Worm (Caenorhabditis elegans) whole organism, L3 larva: Measurements from ENCODE around the gene Y75B8A.7.

Experiments
- ZK546.5 ChIP-seq: sonication (generic microtip); optimal IDR thresholded peaks from 2 replicates; lab custom pipeline; 2017; ENCODE audit warnings: missing biosample characterization, missing genetic modification characterization
- aly-2 ChIP-seq: fragments of 150-350 bp; optimal IDR thresholded peaks from 2 replicates; lab custom pipeline; 2014; ENCODE audit warnings: missing biosample characterization, missing genetic modification characterization
- ceh-28 ChIP-seq: fragments of 150-350 bp; optimal IDR thresholded peaks from 2 replicates; lab custom pipeline; 2014; ENCODE audit warnings: missing biosample characterization, missing genetic modification reagents, missing genetic modification characterization
- ceh-9 ChIP-seq: sonication (generic microtip); optimal IDR thresholded peaks from 2 replicates; lab custom pipeline; 2018; ENCODE audit warnings: missing biosample characterization, missing genetic modification characterization
- daf-12 ChIP-seq: fragments of 150-350 bp; optimal IDR thresholded peaks from 2 replicates; lab custom pipeline; 2014; ENCODE audit warnings: missing biosample characterization, missing genetic modification reagents, missing genetic modification characterization
- egl-27 ChIP-seq: sonication (generic microtip); optimal IDR thresholded peaks from 4 replicates; lab custom pipeline; 2017; ENCODE audit warnings: missing biosample characterization, missing genetic modification reagents, missing genetic modification characterization
- egl-5 ChIP-seq: fragments of 150-350 bp; optimal IDR thresholded peaks from 2 replicates; lab custom pipeline; 2017; ENCODE audit warnings: missing biosample characterization, missing genetic modification reagents, missing genetic modification characterization, inconsistent platforms
- elt-1 ChIP-seq: fragments of 150-350 bp; optimal IDR thresholded peaks from 2 replicates; lab custom pipeline; 2014; ENCODE audit warnings: missing biosample characterization, missing genetic modification characterization
- elt-2 ChIP-seq: sonication (generic microtip); optimal IDR thresholded peaks from 2 replicates; lab custom pipeline; 2016; ENCODE audit warnings: missing genetic modification reagents, mild to moderate bottlenecking, missing genetic modification characterization, missing compliant biosample characterization
- elt-3 ChIP-seq, 3 experiments: fragments of 150-350 bp in 1 of 3; sonication (generic microtip) in 2 of 3; optimal IDR thresholded peaks; 2 replicates in 2 of 3; 4 replicates in 1 of 3; lab custom pipeline; 2014 to 2017; ENCODE audit warnings: missing biosample characterization in 3 of 3, missing genetic modification characterization in 3 of 3
- eor-1 ChIP-seq, 2 experiments: fragments of 150-350 bp; optimal IDR thresholded peaks; 2 replicates each; lab custom pipeline; 2014 to 2018; ENCODE audit warnings: missing biosample characterization in 2 of 2, missing genetic modification characterization in 2 of 2
- fkh-10 ChIP-seq: sonication (generic microtip); optimal IDR thresholded peaks from 2 replicates; lab custom pipeline; 2017; ENCODE audit warnings: missing biosample characterization, missing genetic modification reagents, missing genetic modification characterization
- fos-1 ChIP-seq: fragments of 150-350 bp; optimal IDR thresholded peaks from 2 replicates; lab custom pipeline; 2014; ENCODE audit warnings: missing biosample characterization, missing genetic modification characterization
- hmg-11 ChIP-seq: sonication (generic microtip); optimal IDR thresholded peaks from 2 replicates; lab custom pipeline; 2016; ENCODE audit warnings: missing genetic modification characterization, missing compliant biosample characterization
- jun-1 ChIP-seq: fragments of 150-350 bp; optimal IDR thresholded peaks from 2 replicates; lab custom pipeline; 2014; ENCODE audit warnings: missing biosample characterization, missing genetic modification reagents, missing genetic modification characterization
- lin-15B ChIP-seq: fragments of 150-350 bp; optimal IDR thresholded peaks from 2 replicates; lab custom pipeline; 2014; ENCODE audit warnings: missing biosample characterization, missing genetic modification characterization
- lin-39 ChIP-seq: fragments of 150-350 bp; optimal IDR thresholded peaks from 2 replicates; lab custom pipeline; 2018; ENCODE audit warnings: missing biosample characterization, missing genetic modification reagents, missing genetic modification characterization
- lsy-12 ChIP-seq: sonication (generic microtip); optimal IDR thresholded peaks from 2 replicates; lab custom pipeline; 2016; ENCODE audit warnings: mild to moderate bottlenecking, missing genetic modification characterization, missing compliant biosample characterization
- mdl-1 ChIP-seq: fragments of 150-350 bp; optimal IDR thresholded peaks from 2 replicates; lab custom pipeline; 2014; ENCODE audit warnings: missing biosample characterization, missing genetic modification characterization
- mml-1 ChIP-seq: fragments of 150-350 bp; sonication (generic microtip); optimal IDR thresholded peaks from 3 replicates; lab custom pipeline; 2014; ENCODE audit warnings: missing biosample characterization, missing genetic modification characterization
- nfya-1 ChIP-seq: sonication (generic microtip); optimal IDR thresholded peaks from 2 replicates; lab custom pipeline; 2017; ENCODE audit warnings: missing genetic modification characterization, mild to moderate bottlenecking, missing compliant biosample characterization, antibody characterized with exemption, moderate library complexity; ENCODE audit not compliant: insufficient read depth
- nhr-12 ChIP-seq: fragments of 150-350 bp; optimal IDR thresholded peaks from 2 replicates; lab custom pipeline; 2014; ENCODE audit warnings: missing biosample characterization, missing genetic modification characterization
- nhr-28 ChIP-seq: fragments of 150-350 bp; optimal IDR thresholded peaks from 2 replicates; lab custom pipeline; 2014; ENCODE audit warnings: missing biosample characterization, missing genetic modification characterization
- nhr-43 ChIP-seq: sonication (generic microtip); optimal IDR thresholded peaks from 2 replicates; lab custom pipeline; 2016; ENCODE audit warnings: mild to moderate bottlenecking, missing genetic modification characterization, missing compliant biosample characterization; ENCODE audit not compliant: poor library complexity, severe bottlenecking
- pha-4 ChIP-seq: fragments of 150-350 bp; optimal IDR thresholded peaks from 2 replicates; lab custom pipeline; 2014; ENCODE audit warnings: missing biosample characterization, missing genetic modification reagents, missing genetic modification characterization
- pqm-1 ChIP-seq: fragments of 150-350 bp; optimal IDR thresholded peaks from 2 replicates; lab custom pipeline; 2017; ENCODE audit warnings: missing biosample characterization, missing genetic modification characterization, inconsistent platforms
- sea-2 ChIP-seq: fragments of 150-350 bp; sonication (generic microtip); optimal IDR thresholded peaks from 4 replicates; lab custom pipeline; 2014; ENCODE audit warnings: missing biosample characterization, missing genetic modification reagents, missing genetic modification characterization
- skn-1 ChIP-seq: fragments of 150-350 bp; optimal IDR thresholded peaks from 2 replicates; lab custom pipeline; 2014; ENCODE audit warnings: missing biosample characterization, missing genetic modification characterization
- tbx-2 ChIP-seq: sonication (generic microtip); optimal IDR thresholded peaks from 2 replicates; lab custom pipeline; 2016; ENCODE audit warnings: mild to moderate bottlenecking, missing genetic modification characterization, missing compliant biosample characterization
- unc-62 ChIP-seq: fragments of 150-350 bp; sonication (generic microtip); optimal IDR thresholded peaks from 4 replicates; lab custom pipeline; 2014; ENCODE audit warnings: missing biosample characterization, missing genetic modification reagents, missing genetic modification characterization
- zag-1 ChIP-seq: fragments of 150-350 bp; optimal IDR thresholded peaks from 2 replicates; lab custom pipeline; 2014; ENCODE audit warnings: missing biosample characterization, missing genetic modification characterization
- ztf-4 ChIP-seq: fragments of 150-350 bp; optimal IDR thresholded peaks from 2 replicates; lab custom pipeline; 2014; ENCODE audit warnings: missing biosample characterization, missing genetic modification characterization

Gene Y75B8A.7

ce11 chrIII:12159208-12159607 is 6.5 kb downstream of the Y75B8A.7 start:
- TF ChIP-seq lin-39 (tag; lab: Kevin White, UChicago) (no peak), fkh-10 (no peak), unc-62 (GFP tag; lab: Kevin White, UChicago) (no peak), jun-1 (tag; lab: Kevin White, UChicago) (no peak), pqm-1 (no peak), ceh-28 (tag; lab: Kevin White, UChicago) (no peak), elt-2 (tag; lab: Kevin White, UChicago) (no peak), daf-12 (tag; lab: Kevin White, UChicago) (no peak), ztf-4 (tag; lab: Kevin White, UChicago) (no peak), aly-2 (tag; lab: Kevin White, UChicago) (no peak), egl-27 (tag; lab: Kevin White, UChicago) (no peak), tbx-2 (tag; lab: Kevin White, UChicago) (no peak), sea-2 (no peak), nhr-28 (tag; lab: Kevin White, UChicago) (no peak)

- TF ChIP-seq zag-1 = no peak
- no peak for TF ChIP-seq aly-2 (tag; lab: Kevin White, UChicago)
- TF ChIP-seq elt-3 (tag; optimal IDR thresholded peaks at IDR 0.05; lab: Kevin White, UChicago) = no peak
- TF ChIP-seq nfya-1 (tag; lab: Kevin White, UChicago) = no peak
- no peak for TF ChIP-seq ceh-9 (tag; lab: Kevin White, UChicago)
- TF ChIP-seq egl-5 = no peak
- TF ChIP-seq mdl-1 (tag; lab: Kevin White, UChicago) = no peak
- TF ChIP-seq eor-1 (tag; optimal IDR thresholded peaks at IDR 0.05; lab: Kevin White, UChicago) = no peak
- no peak for TF ChIP-seq pqm-1
- no peak for TF ChIP-seq mml-1 (tag; lab: Kevin White, UChicago)
- no peak for TF ChIP-seq daf-12 (tag; lab: Kevin White, UChicago)
- no peak for TF ChIP-seq hmg-11
- TF ChIP-seq nhr-28 (tag; lab: Kevin White, UChicago) = no peak
- TF ChIP-seq nhr-12 (tag; lab: Kevin White, UChicago) = no peak
- TF ChIP-seq fkh-10 = no peak
- TF ChIP-seq skn-1 (tag; lab: Kevin White, UChicago) = no peak
Observed at ce11 chrIII:12160458-12160857, 7.8 kb downstream of the Y75B8A.7 start, which contains the start of gene Y75B8A.8. Y75B8A.8 (plus strand) TSS chrIII:12160758.

ce11 chrIII:12160929-12161328 is 8.2 kb downstream of the Y75B8A.7 start:
- peak; percentile 87 for TF ChIP-seq nfya-1 (tag; lab: Kevin White, UChicago)
- TF ChIP-seq nhr-28 (tag; lab: Kevin White, UChicago) = no peak

- TF ChIP-seq daf-12 (tag; lab: Kevin White, UChicago) = no peak
- TF ChIP-seq nfya-1 (tag; lab: Kevin White, UChicago) = peak; percentile 86
- no peak for TF ChIP-seq fkh-10
- TF ChIP-seq pqm-1 = no peak
- TF ChIP-seq elt-1 (tag; lab: Kevin White, UChicago) = no peak
Observed at ce11 chrIII:12164414-12164813, 11.7 kb downstream of the Y75B8A.7 start.

ce11 chrIII:12165305-12165704 is 12.6 kb downstream of the Y75B8A.7 start:
- TF ChIP-seq pha-4 (tag; lab: Kevin White, UChicago) (no peak), lsy-12 (tag; lab: Kevin White, UChicago) (no peak), aly-2 (tag; lab: Kevin White, UChicago) (no peak), tbx-2 (tag; lab: Kevin White, UChicago) (no peak), zag-1 (no peak), nhr-43 (tag; lab: Kevin White, UChicago) (no peak), lin-15B (tag; lab: Kevin White, UChicago) (no peak), fos-1 (tag; lab: Kevin White, UChicago) (no peak), ZK546.5 (tag; lab: Kevin White, UChicago) (no peak), mml-1 (tag; lab: Kevin White, UChicago) (no peak), ceh-9 (tag; lab: Kevin White, UChicago) (no peak)
